Fruit fly (Drosophila melanogaster) whole organism, embryonic: ENCODE data around the gene CG13124.

ENCODE experiments used
- Aef1 ChIP-seq: fragments of 200-800 bp; sonication (Bioruptor generic); IDR thresholded peaks from 3 replicates; pipeline ENCODE4 v1.3.6; 2022; ENCODE audit warnings: missing biosample characterization, missing genetic modification characterization
- Blimp-1 ChIP-seq: fragments of 200-800 bp; sonication (Bioruptor generic); optimal IDR thresholded peaks from 3 replicates; lab custom pipeline; 2018; ENCODE audit warnings: missing biosample characterization, missing genetic modification characterization, mild to moderate bottlenecking, moderate library complexity, missing genetic modification reagents
- CG11695 ChIP-seq: fragments of 200-800 bp; sonication (Bioruptor generic); IDR thresholded peaks from 3 replicates; pipeline ENCODE4 v1.3.6; 2022; ENCODE audit warnings: missing biosample characterization, missing genetic modification characterization
- CG13775 ChIP-seq: fragments of 200-800 bp; sonication (Bioruptor generic); optimal IDR thresholded peaks from 3 replicates; lab custom pipeline; 2017; ENCODE audit warnings: missing biosample characterization, mild to moderate bottlenecking, missing genetic modification characterization
- CG15514 ChIP-seq: fragments of 200-800 bp; sonication (Bioruptor generic); optimal IDR thresholded peaks from 3 replicates; lab custom pipeline; 2017; ENCODE audit warnings: missing biosample characterization, missing genetic modification characterization, mild to moderate bottlenecking, moderate library complexity, missing genetic modification reagents
- CG18011 ChIP-seq: fragments of 200-800 bp; sonication (Bioruptor generic); optimal IDR thresholded peaks from 2 replicates; lab custom pipeline; 2017; ENCODE audit warnings: missing biosample characterization, missing genetic modification characterization, mild to moderate bottlenecking, moderate library complexity, missing genotype
- CG18262 ChIP-seq: fragments of 200-800 bp; optimal IDR thresholded peaks from 3 replicates; lab custom pipeline; 2019; ENCODE audit warnings: missing biosample characterization, mild to moderate bottlenecking, missing genetic modification characterization, moderate library complexity
- CG18599 ChIP-seq: fragments of 200-800 bp; sonication (Bioruptor generic); optimal IDR thresholded peaks from 3 replicates; lab custom pipeline; 2017; ENCODE audit warnings: missing biosample characterization, missing genetic modification characterization, mild to moderate bottlenecking, moderate library complexity, missing genetic modification reagents
- CG33557 ChIP-seq: fragments of 200-800 bp; sonication (Bioruptor generic); optimal IDR thresholded peaks from 2 replicates; lab custom pipeline; 2019; ENCODE audit warnings: missing biosample characterization, mild to moderate bottlenecking, missing genetic modification characterization, moderate library complexity
- CG42726 ChIP-seq: fragments of 200-800 bp; sonication (Bioruptor generic); IDR thresholded peaks from 2 replicates; pipeline ENCODE4 v1.3.6; 2022; ENCODE audit warnings: missing biosample characterization, missing genetic modification characterization; ENCODE audit not compliant: partially characterized antibody
- CG4328 ChIP-seq: fragments of 200-800 bp; sonication (Bioruptor generic); optimal IDR thresholded peaks from 3 replicates; lab custom pipeline; 2017; ENCODE audit warnings: missing biosample characterization, missing genetic modification reagents, missing genetic modification characterization
- CG4360 ChIP-seq: fragments of 200-800 bp; sonication (Bioruptor generic); IDR thresholded peaks from 2 replicates; pipeline ENCODE4 v1.3.6; 2022; ENCODE audit warnings: missing biosample characterization, missing genetic modification characterization
- CG6175 ChIP-seq: fragments of 200-800 bp; sonication (Bioruptor generic); IDR thresholded peaks from 3 replicates; pipeline ENCODE4 v1.3.6; 2022; ENCODE audit warnings: missing biosample characterization, missing genetic modification characterization
- CG7271 ChIP-seq: fragments of 200-800 bp; sonication (Bioruptor generic); optimal IDR thresholded peaks from 2 replicates; lab custom pipeline; 2018; ENCODE audit warnings: missing biosample characterization, mild to moderate bottlenecking, missing genetic modification characterization, moderate library complexity
- CG9609 ChIP-seq: fragments of 200-800 bp; sonication (Bioruptor generic); optimal IDR thresholded peaks from 3 replicates; lab custom pipeline; 2016; ENCODE audit warnings: missing biosample characterization, missing genetic modification characterization
- CTCF ChIP-seq: fragments of 200-800 bp; sonication (Bioruptor generic); optimal IDR thresholded peaks from 2 replicates; lab custom pipeline; 2017; ENCODE audit warnings: missing biosample characterization, mild to moderate bottlenecking, missing genetic modification characterization, moderate library complexity
- Deaf1 ChIP-seq: fragments of 200-800 bp; optimal IDR thresholded peaks from 3 replicates; lab custom pipeline; 2019; ENCODE audit warnings: missing biosample characterization, mild to moderate bottlenecking, missing genetic modification characterization, moderate library complexity
- Dfd ChIP-seq, 2 experiments: fragments of >200 bp; optimal IDR thresholded peaks; 2 replicates each; lab custom pipeline; 2017; ENCODE audit warnings: missing biosample characterization in 2 of 2, missing genetic modification characterization in 2 of 2
- Ets97D ChIP-seq: fragments of 200-800 bp; sonication (Bioruptor generic); optimal IDR thresholded peaks from 3 replicates; lab custom pipeline; 2016; ENCODE audit warnings: missing biosample characterization, missing genetic modification characterization
- Fer1 ChIP-seq: fragments of 200-800 bp; sonication (Bioruptor generic); optimal IDR thresholded peaks from 2 replicates; lab custom pipeline; 2017; ENCODE audit warnings: missing biosample characterization, mild to moderate bottlenecking, missing genetic modification characterization
- Gsc ChIP-seq: fragments of 200-800 bp; sonication (Bioruptor generic); IDR thresholded peaks from 2 replicates; pipeline ENCODE4 v1.3.6; 2022; ENCODE audit warnings: missing biosample characterization, missing genetic modification characterization
- Hand ChIP-seq: fragments of 200-800 bp; sonication (Bioruptor generic); optimal IDR thresholded peaks from 2 replicates; lab custom pipeline; 2017; ENCODE audit warnings: mild to moderate bottlenecking, missing biosample characterization, missing genetic modification reagents, missing genetic modification characterization
- Hr3 ChIP-seq: fragments of 200-800 bp; sonication (Bioruptor generic); optimal IDR thresholded peaks from 3 replicates; lab custom pipeline; 2016; ENCODE audit warnings: missing biosample characterization, missing genetic modification characterization
- Hr51 ChIP-seq, 2 experiments: fragments of 200-800 bp; sonication (Bioruptor generic); optimal IDR thresholded peaks; 2 replicates in 1 of 2; 3 replicates in 1 of 2; lab custom pipeline; 2016 to 2018; ENCODE audit warnings: missing biosample characterization in 2 of 2, missing genetic modification characterization in 2 of 2, mild to moderate bottlenecking in 1 of 2, moderate library complexity in 1 of 2
- Lim3 ChIP-seq: fragments of 200-800 bp; sonication (Bioruptor generic); IDR thresholded peaks from 2 replicates; pipeline ENCODE4 v1.3.6; 2022; ENCODE audit warnings: missing biosample characterization, missing genetic modification characterization
- Mrtf ChIP-seq: fragments of 200-800 bp; sonication (Bioruptor generic); IDR thresholded peaks from 3 replicates; pipeline ENCODE4 v1.3.6; 2022; ENCODE audit warnings: missing biosample characterization, missing genetic modification characterization
- Optix ChIP-seq: fragments of 200-800 bp; sonication (Bioruptor generic); IDR thresholded peaks from 3 replicates; pipeline ENCODE4 v1.3.6; 2022; ENCODE audit warnings: missing biosample characterization, missing genetic modification characterization
- Tbp ChIP-seq: fragments of >200 bp; optimal IDR thresholded peaks from 2 replicates; lab custom pipeline; 2018; ENCODE audit warnings: missing biosample characterization, missing genetic modification characterization
- YL-1 ChIP-seq: fragments of 200-800 bp; sonication (Bioruptor generic); optimal IDR thresholded peaks from 3 replicates; lab custom pipeline; 2017; ENCODE audit warnings: missing biosample characterization, mild to moderate bottlenecking, missing genetic modification characterization
- amos ChIP-seq: fragments of 200-800 bp; sonication (Bioruptor generic); IDR thresholded peaks from 2 replicates; pipeline ENCODE4 v1.3.6; 2022; ENCODE audit warnings: missing biosample characterization, missing genetic modification characterization; ENCODE audit not compliant: partially characterized antibody
- ap ChIP-seq: fragments of 200-800 bp; sonication (Bioruptor generic); IDR thresholded peaks from 2 replicates; pipeline ENCODE4 v1.3.6; 2022; ENCODE audit warnings: missing biosample characterization, missing genetic modification characterization
- ara ChIP-seq: fragments of 200-800 bp; sonication (Bioruptor generic); IDR thresholded peaks from 2 replicates; pipeline ENCODE4 v1.3.6; 2022; ENCODE audit warnings: missing biosample characterization, missing genetic modification characterization
- az2 ChIP-seq: fragments of 200-800 bp; sonication (Bioruptor generic); optimal IDR thresholded peaks from 3 replicates; lab custom pipeline; 2016; ENCODE audit warnings: missing biosample characterization, missing genetic modification characterization
- bab2 ChIP-seq: fragments of 200-800 bp; sonication (Bioruptor generic); optimal IDR thresholded peaks from 2 replicates; lab custom pipeline; 2016; ENCODE audit warnings: missing biosample characterization, missing genetic modification characterization
- btn ChIP-seq: fragments of 200-800 bp; sonication (Bioruptor generic); optimal IDR thresholded peaks from 2 replicates; lab custom pipeline; 2016; ENCODE audit warnings: missing biosample characterization, missing genetic modification characterization
- chinmo ChIP-seq: fragments of 200-800 bp; sonication (Bioruptor generic); IDR thresholded peaks from 4 replicates; pipeline ENCODE4 v1.3.6; 2022; ENCODE audit warnings: missing biosample characterization, missing genetic modification characterization; ENCODE audit not compliant: partially characterized antibody
- cwo ChIP-seq: fragments of 200-800 bp; sonication (Bioruptor generic); optimal IDR thresholded peaks from 3 replicates; lab custom pipeline; 2017; ENCODE audit warnings: missing biosample characterization, missing genetic modification characterization, mild to moderate bottlenecking, moderate library complexity, missing genetic modification reagents
- da ChIP-seq: fragments of 200-800 bp; sonication (Bioruptor generic); optimal IDR thresholded peaks from 2 replicates; lab custom pipeline; 2016; ENCODE audit warnings: missing biosample characterization, missing genetic modification characterization
- dm ChIP-seq: fragments of 200-800 bp; sonication (Bioruptor generic); optimal IDR thresholded peaks from 3 replicates; lab custom pipeline; 2016; ENCODE audit warnings: missing biosample characterization, missing genetic modification characterization
- gem ChIP-seq: fragments of 200-800 bp; sonication (Bioruptor generic); optimal IDR thresholded peaks from 2 replicates; lab custom pipeline; 2019; ENCODE audit warnings: missing biosample characterization, mild to moderate bottlenecking, missing genetic modification characterization, moderate library complexity
- hbn ChIP-seq: fragments of 200-800 bp; sonication (Bioruptor generic); IDR thresholded peaks from 2 replicates; pipeline ENCODE4 v1.3.6; 2022; ENCODE audit warnings: missing biosample characterization, missing genetic modification characterization; ENCODE audit not compliant: partially characterized antibody
- ind ChIP-seq: fragments of 200-800 bp; sonication (Bioruptor generic); optimal IDR thresholded peaks from 3 replicates; lab custom pipeline; 2016; ENCODE audit warnings: missing biosample characterization, missing genetic modification characterization
- kah ChIP-seq: fragments of 200-800 bp; sonication (Bioruptor generic); optimal IDR thresholded peaks from 2 replicates; lab custom pipeline; 2018; ENCODE audit warnings: missing biosample characterization, mild to moderate bottlenecking, missing genetic modification characterization
- nmo ChIP-seq: fragments of 200-800 bp; sonication (Bioruptor generic); optimal IDR thresholded peaks from 2 replicates; lab custom pipeline; 2018; ENCODE audit warnings: missing biosample characterization, mild to moderate bottlenecking, missing genetic modification characterization, moderate library complexity
- phol ChIP-seq: fragments of 200-800 bp; sonication (Bioruptor generic); optimal IDR thresholded peaks from 3 replicates; lab custom pipeline; 2018; ENCODE audit warnings: missing biosample characterization, mild to moderate bottlenecking, missing genetic modification characterization, moderate library complexity
- sens ChIP-seq: fragments of 200-800 bp; sonication (Bioruptor generic); peaks from one replicate; lab custom pipeline; 2016; ENCODE audit warnings: missing biosample characterization, missing genetic modification characterization
- sug ChIP-seq: fragments of 200-800 bp; optimal IDR thresholded peaks from 2 replicates; lab custom pipeline; 2019; ENCODE audit warnings: missing biosample characterization, mild to moderate bottlenecking, missing genetic modification characterization, moderate library complexity
- ttk ChIP-seq: fragments of 200-800 bp; sonication (Bioruptor generic); IDR thresholded peaks from 2 replicates; pipeline ENCODE4 v2.1.2; 2022; ENCODE audit warnings: missing biosample characterization, missing genetic modification characterization
- tup ChIP-seq: fragments of 200-800 bp; sonication (Bioruptor generic); optimal IDR thresholded peaks from 2 replicates; lab custom pipeline; 2016; ENCODE audit warnings: missing biosample characterization, mild to moderate bottlenecking, missing genetic modification characterization, moderate library complexity
- wdn ChIP-seq: fragments of 200-800 bp; sonication (Bioruptor generic); IDR thresholded peaks from 2 replicates; pipeline ENCODE4 v1.3.6; 2022; ENCODE audit warnings: missing biosample characterization, missing genetic modification characterization
- wek ChIP-seq: fragments of 200-800 bp; sonication (Bioruptor generic); optimal IDR thresholded peaks from 3 replicates; lab custom pipeline; 2018; ENCODE audit warnings: missing biosample characterization, mild to moderate bottlenecking, missing genetic modification characterization, moderate library complexity

The CG13124 gene

DNA sequence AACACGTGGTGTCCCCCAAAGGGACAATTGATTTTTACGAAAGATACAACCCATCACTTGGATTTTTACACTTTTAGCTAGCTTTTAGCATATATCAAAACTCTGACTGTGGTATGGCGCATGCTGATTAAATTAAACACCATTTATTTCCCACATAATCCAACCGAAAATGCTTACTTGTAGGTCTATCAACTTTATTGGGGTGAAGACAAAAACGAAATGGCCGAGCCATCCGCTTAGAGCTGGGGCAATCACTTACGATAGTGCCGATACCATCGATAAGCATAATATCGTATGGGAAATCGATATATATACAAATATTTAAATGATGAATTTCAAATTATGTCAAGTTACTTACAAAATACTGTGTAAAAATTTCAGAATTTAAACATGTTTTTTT is 11.1 kb downstream of the CG13124 start, which contains the start of gene RpS2 (continued):
- TF ChIP-seq amos (GFP tag; lab: Robert Waterston, UW) (peak; percentile 100), sens (peak; percentile 91), phol (tag; lab: Kevin White, UChicago) (peak; percentile 96), wdn (0 out of 2 replicates have a peak, but pooled peaks have one; percentile 33), CG18011 (GFP tag; lab: Kevin White, UChicago) (no peak), CG6175 (GFP tag; lab: Robert Waterston, UW) (no peak), btn (no peak), CG18599 (no peak), Hand (no peak), Tbp (no peak), Hr3 (GFP tag; lab: Kevin White, UChicago) (peak; percentile 32), Hr51 (GFP tag; optimal IDR thresholded peaks at IDR 0.05; lab: Kevin White, UChicago) (peak in 1 of 2 experiments; percentile 5), Fer1 (peak; percentile 52), ara (GFP tag; lab: Robert Waterston, UW) (no peak), ind (no peak), CG4328 (peak; percentile 3), Blimp-1 (GFP tag; lab: Kevin White, UChicago) (no peak), bab2 (GFP tag; lab: Kevin White, UChicago) (no peak), Optix (GFP tag; lab: Robert Waterston, UW) (no peak), sug (peak; percentile 26), YL-1 (GFP tag; lab: Kevin White, UChicago) (peak; percentile 92), hbn (GFP tag; lab: Robert Waterston, UW) (peak; percentile 99), kah (no peak), Deaf1 (tag; lab: Kevin White, UChicago) (no peak), ttk (GFP tag; lab: Robert Waterston, UW) (no peak), CG15514 (GFP tag; lab: Kevin White, UChicago) (peak; percentile 71), CG4360 (GFP tag; lab: Robert Waterston, UW) (no peak), Mrtf (GFP tag; lab: Robert Waterston, UW) (no peak), chinmo (GFP tag; lab: Robert Waterston, UW) (peak; percentile 98), ap (no peak), CG9609 (GFP tag; lab: Kevin White, UChicago) (peak; percentile 19), Gsc (GFP tag; lab: Robert Waterston, UW) (no peak), CG18262 (peak; percentile 8), nmo (GFP tag; lab: Kevin White, UChicago) (peak; percentile 55), gem (tag; lab: Kevin White, UChicago) (peak; percentile 30), da (GFP tag; lab: Kevin White, UChicago) (no peak), CG11695 (GFP tag; lab: Robert Waterston, UW) (no peak), CG7271 (no peak), Dfd (GFP tag; optimal IDR thresholded peaks at IDR 0.05; lab: Kevin White, UChicago) (no peak), CG33557 (GFP tag; lab: Kevin White, UChicago) (no peak), CTCF (peak; percentile 30), dm (GFP tag; lab: Kevin White, UChicago) (peak; percentile 92), cwo (GFP tag; lab: Kevin White, UChicago) (no peak), az2 (no peak), Ets97D (GFP tag; lab: Kevin White, UChicago) (peak; percentile 94), Lim3 (GFP tag; lab: Robert Waterston, UW) (no peak), wek (GFP tag; lab: Kevin White, UChicago) (peak; percentile 59), CG13775 (no peak), Aef1 (GFP tag; lab: Robert Waterston, UW) (no peak), tup (no peak), CG42726 (peak; percentile 99)
